Fruit fly (Drosophila melanogaster) whole organism, embryonic: Measurements from ENCODE around the gene CG3902.
A peak's percentile ranks its signal among the peaks of the same experiment; 100 is the strongest.

Source experiments
- CG10321 ChIP-seq: fragments of 200-800 bp; sonication (Bioruptor generic); IDR thresholded peaks from 2 replicates; pipeline ENCODE4 v1.3.6; 2022; ENCODE audit warnings: missing biosample characterization, missing genetic modification characterization
- CG13296 ChIP-seq: fragments of 200-800 bp; sonication (Bioruptor generic); optimal IDR thresholded peaks from 3 replicates; lab custom pipeline; 2018; ENCODE audit warnings: missing biosample characterization, mild to moderate bottlenecking, missing genetic modification characterization
- CG15269 ChIP-seq: fragments of 200-800 bp; sonication (Bioruptor generic); optimal IDR thresholded peaks from 2 replicates; lab custom pipeline; 2018; ENCODE audit warnings: missing biosample characterization, mild to moderate bottlenecking, missing genetic modification characterization, moderate library complexity
- CG1529 ChIP-seq: fragments of 200-800 bp; sonication (Bioruptor generic); optimal IDR thresholded peaks from 3 replicates; lab custom pipeline; 2018; ENCODE audit warnings: missing biosample characterization, missing genetic modification characterization
- CG16815 ChIP-seq: fragments of 200-800 bp; sonication (Bioruptor generic); optimal IDR thresholded peaks from 3 replicates; lab custom pipeline; 2017; ENCODE audit warnings: missing biosample characterization, mild to moderate bottlenecking, missing genetic modification characterization
- CG17568 ChIP-seq: fragments of 200-800 bp; sonication (Bioruptor generic); optimal IDR thresholded peaks from 2 replicates; lab custom pipeline; 2018; ENCODE audit warnings: missing biosample characterization, mild to moderate bottlenecking, missing genetic modification characterization, moderate library complexity
- CG17829 ChIP-seq: fragments of 200-800 bp; optimal IDR thresholded peaks from 2 replicates; lab custom pipeline; 2019; ENCODE audit warnings: missing biosample characterization, mild to moderate bottlenecking, missing genetic modification characterization, moderate library complexity
- CG1792 ChIP-seq: fragments of 200-800 bp; sonication (Bioruptor generic); optimal IDR thresholded peaks from 2 replicates; lab custom pipeline; 2016; ENCODE audit warnings: missing biosample characterization, missing genetic modification characterization
- CG18619 ChIP-seq: fragments of 200-800 bp; sonication (Bioruptor generic); optimal IDR thresholded peaks from 3 replicates; lab custom pipeline; 2017; ENCODE audit warnings: missing biosample characterization, mild to moderate bottlenecking, missing genetic modification characterization
- CG2712 ChIP-seq: fragments of 200-800 bp; optimal IDR thresholded peaks from 3 replicates; lab custom pipeline; 2019; ENCODE audit warnings: missing biosample characterization, mild to moderate bottlenecking, missing genetic modification characterization, moderate library complexity
- CG30020 ChIP-seq: fragments of 200-800 bp; optimal IDR thresholded peaks from 2 replicates; lab custom pipeline; 2019; ENCODE audit warnings: missing biosample characterization, mild to moderate bottlenecking, missing genetic modification characterization, moderate library complexity
- CG32532 ChIP-seq: fragments of 200-800 bp; sonication (Bioruptor generic); IDR thresholded peaks from 2 replicates; pipeline ENCODE4 v1.3.6; 2022; ENCODE audit warnings: missing biosample characterization, missing genetic modification characterization
- CG32767 ChIP-seq: fragments of 200-800 bp; sonication (Bioruptor generic); IDR thresholded peaks from 2 replicates; pipeline ENCODE4 v1.3.6; 2022; ENCODE audit warnings: missing biosample characterization, missing genetic modification characterization
- CG3847 ChIP-seq: fragments of 200-800 bp; sonication (Bioruptor generic); IDR thresholded peaks from 2 replicates; pipeline ENCODE4 v1.3.6; 2022; ENCODE audit warnings: missing biosample characterization, missing genetic modification characterization
- CG43689 ChIP-seq: fragments of 200-800 bp; sonication (Bioruptor generic); IDR thresholded peaks from 2 replicates; pipeline ENCODE4 v1.3.6; 2022; ENCODE audit warnings: missing biosample characterization, missing genetic modification characterization
- CG5953 ChIP-seq: fragments of 200-800 bp; sonication (Bioruptor generic); IDR thresholded peaks from 2 replicates; pipeline ENCODE4 v1.3.6; 2022; ENCODE audit warnings: missing biosample characterization, missing genetic modification characterization
- CG6175 ChIP-seq: fragments of 200-800 bp; sonication (Bioruptor generic); IDR thresholded peaks from 3 replicates; pipeline ENCODE4 v1.3.6; 2022; ENCODE audit warnings: missing biosample characterization, missing genetic modification characterization
- CG7928 ChIP-seq: fragments of 200-800 bp; sonication (Bioruptor generic); optimal IDR thresholded peaks from 2 replicates; lab custom pipeline; 2017; ENCODE audit warnings: missing biosample characterization, mild to moderate bottlenecking, missing genetic modification characterization
- CG9609 ChIP-seq: fragments of 200-800 bp; sonication (Bioruptor generic); optimal IDR thresholded peaks from 3 replicates; lab custom pipeline; 2016; ENCODE audit warnings: missing biosample characterization, missing genetic modification characterization
- CTCF ChIP-seq: fragments of 200-800 bp; sonication (Bioruptor generic); optimal IDR thresholded peaks from 2 replicates; lab custom pipeline; 2017; ENCODE audit warnings: missing biosample characterization, mild to moderate bottlenecking, missing genetic modification characterization, moderate library complexity
- CkIIα-i1 ChIP-seq: fragments of 200-800 bp; sonication (Bioruptor generic); IDR thresholded peaks from 2 replicates; pipeline ENCODE4 v1.3.6; 2022; ENCODE audit warnings: missing biosample characterization, missing genetic modification characterization
- Dip2 ChIP-seq: fragments of 200-800 bp; sonication (Bioruptor generic); IDR thresholded peaks from 2 replicates; pipeline ENCODE4 v1.3.6; 2022; ENCODE audit warnings: missing biosample characterization, missing genetic modification characterization
- Drgx ChIP-seq: fragments of 200-800 bp; sonication (Bioruptor generic); IDR thresholded peaks from 2 replicates; pipeline ENCODE4 v1.3.6; 2022; ENCODE audit warnings: missing biosample characterization, missing genetic modification characterization
- E2f1 ChIP-seq: fragments of 200-800 bp; sonication (Bioruptor generic); IDR thresholded peaks from 2 replicates; pipeline ENCODE4 v1.3.6; 2022; ENCODE audit warnings: missing biosample characterization, missing genetic modification characterization
- HmgD ChIP-seq: fragments of 200-800 bp; sonication (Bioruptor generic); optimal IDR thresholded peaks from 3 replicates; lab custom pipeline; 2016; ENCODE audit warnings: missing biosample characterization, missing genetic modification characterization
- Hr39 ChIP-seq: fragments of >200 bp; optimal IDR thresholded peaks from 2 replicates; lab custom pipeline; 2017
- Hr51 ChIP-seq, 2 experiments: fragments of 200-800 bp; sonication (Bioruptor generic); optimal IDR thresholded peaks; 2 replicates in 1 of 2; 3 replicates in 1 of 2; lab custom pipeline; 2016 to 2018; ENCODE audit warnings: missing biosample characterization in 2 of 2, missing genetic modification characterization in 2 of 2, mild to moderate bottlenecking in 1 of 2, moderate library complexity in 1 of 2
- MTF-1 ChIP-seq: fragments of 200-800 bp; sonication (Bioruptor generic); optimal IDR thresholded peaks from 2 replicates; lab custom pipeline; 2018; ENCODE audit warnings: missing biosample characterization, mild to moderate bottlenecking, missing genetic modification characterization, borderline replicate concordance
- Mrtf ChIP-seq: fragments of 200-800 bp; sonication (Bioruptor generic); IDR thresholded peaks from 3 replicates; pipeline ENCODE4 v1.3.6; 2022; ENCODE audit warnings: missing biosample characterization, missing genetic modification characterization
- Oaz ChIP-seq: fragments of 200-800 bp; sonication (Bioruptor generic); IDR thresholded peaks from 2 replicates; pipeline ENCODE4 v1.3.6; 2022; ENCODE audit warnings: missing biosample characterization, missing genetic modification characterization
- ab ChIP-seq: fragments of 200-800 bp; sonication (Bioruptor generic); optimal IDR thresholded peaks from 2 replicates; lab custom pipeline; 2016; ENCODE audit warnings: missing biosample characterization, missing genetic modification characterization
- bab2 ChIP-seq: fragments of 200-800 bp; sonication (Bioruptor generic); optimal IDR thresholded peaks from 2 replicates; lab custom pipeline; 2016; ENCODE audit warnings: missing biosample characterization, missing genetic modification characterization
- bigmax ChIP-seq: fragments of 200-800 bp; sonication (Bioruptor generic); optimal IDR thresholded peaks from 2 replicates; lab custom pipeline; 2018; ENCODE audit warnings: missing biosample characterization, mild to moderate bottlenecking, missing genetic modification characterization
- cad ChIP-seq: fragments of >200 bp; optimal IDR thresholded peaks from 2 replicates; lab custom pipeline; 2017; ENCODE audit warnings: missing biosample characterization, missing genetic modification characterization
- dmrt99B ChIP-seq: fragments of 200-800 bp; sonication (Bioruptor generic); optimal IDR thresholded peaks from 2 replicates; lab custom pipeline; 2018; ENCODE audit warnings: missing biosample characterization, mild to moderate bottlenecking, missing genetic modification characterization, moderate library complexity
- eyg ChIP-seq: fragments of 200-800 bp; sonication (Bioruptor generic); optimal IDR thresholded peaks from 3 replicates; lab custom pipeline; 2016; ENCODE audit warnings: missing biosample characterization, missing genetic modification characterization
- fu2 ChIP-seq: fragments of 200-800 bp; sonication (Bioruptor generic); optimal IDR thresholded peaks from 2 replicates; lab custom pipeline; 2016; ENCODE audit warnings: missing biosample characterization, missing genetic modification characterization
- gcm ChIP-seq: fragments of 200-800 bp; sonication (Bioruptor generic); optimal IDR thresholded peaks from 2 replicates; lab custom pipeline; 2019; ENCODE audit warnings: missing biosample characterization, mild to moderate bottlenecking, missing genetic modification characterization, moderate library complexity
- gcm2 ChIP-seq: fragments of 200-800 bp; sonication (Bioruptor generic); optimal IDR thresholded peaks from 2 replicates; lab custom pipeline; 2016; ENCODE audit warnings: missing biosample characterization, missing genetic modification characterization
- hkb ChIP-seq, 2 experiments: fragments of 200-800 bp in 1 of 2; fragments of >200 bp in 1 of 2; sonication (Bioruptor generic) in 1 of 2; IDR thresholded peaks in 1 of 2; optimal IDR thresholded peaks in 1 of 2; 2 replicates each; pipeline versions ENCODE4 v1.3.6 to Lab custom; 2017 to 2022; ENCODE audit warnings: missing biosample characterization in 1 of 2, missing genetic modification characterization in 1 of 2
- klu ChIP-seq: fragments of 200-800 bp; sonication (Bioruptor generic); IDR thresholded peaks from 2 replicates; pipeline ENCODE4 v1.3.6; 2022; ENCODE audit warnings: missing biosample characterization, missing genetic modification characterization
- pita ChIP-seq: fragments of 200-800 bp; sonication (Bioruptor generic); optimal IDR thresholded peaks from 2 replicates; lab custom pipeline; 2017; ENCODE audit warnings: missing biosample characterization, mild to moderate bottlenecking, missing genetic modification characterization
- pum ChIP-seq: fragments of 200-800 bp; sonication (Bioruptor generic); optimal IDR thresholded peaks from 2 replicates; lab custom pipeline; 2016; ENCODE audit warnings: missing biosample characterization, missing genetic modification characterization
- sc ChIP-seq, 3 experiments: fragments of >200 bp in 2 of 3; fragments of 200-800 bp in 1 of 3; sonication (Bioruptor generic) in 1 of 3; optimal IDR thresholded peaks; 2 replicates in 2 of 3; 3 replicates in 1 of 3; lab custom pipeline; 2017; ENCODE audit warnings: mild to moderate bottlenecking in 1 of 3, missing biosample characterization in 1 of 3, missing genetic modification characterization in 1 of 3, missing genetic modification reagents in 1 of 3
- sens-2 ChIP-seq: fragments of 200-800 bp; sonication (Bioruptor generic); IDR thresholded peaks from 2 replicates; pipeline ENCODE4 v1.3.6; 2022; ENCODE audit warnings: missing biosample characterization, missing genetic modification characterization
- sima ChIP-seq: fragments of 200-800 bp; sonication (Bioruptor generic); optimal IDR thresholded peaks from 2 replicates; lab custom pipeline; 2016; ENCODE audit warnings: missing biosample characterization, missing genetic modification characterization
- slbo ChIP-seq: fragments of 200-800 bp; sonication (Bioruptor generic); IDR thresholded peaks from 2 replicates; pipeline ENCODE4 v1.3.6; 2022; ENCODE audit warnings: missing biosample characterization, missing genetic modification characterization
- tio ChIP-seq: fragments of 200-800 bp; sonication (Bioruptor generic); optimal IDR thresholded peaks from 2 replicates; lab custom pipeline; 2017; ENCODE audit warnings: missing biosample characterization, missing genetic modification characterization, inconsistent platforms
- toy ChIP-seq: fragments of 200-800 bp; sonication (Bioruptor generic); IDR thresholded peaks from 2 replicates; pipeline ENCODE4 v1.3.6; 2022; ENCODE audit warnings: missing biosample characterization, missing genetic modification characterization
- z ChIP-seq: fragments of 200-800 bp; sonication (Bioruptor generic); IDR thresholded peaks from 3 replicates; pipeline ENCODE4 v1.3.6; 2022; ENCODE audit warnings: missing biosample characterization, missing genetic modification characterization
- zfh1 ChIP-seq: fragments of 200-800 bp; sonication (Bioruptor generic); IDR thresholded peaks from 3 replicates; pipeline ENCODE4 v1.3.6; 2022; ENCODE audit warnings: missing biosample characterization, missing genetic modification characterization

The CG3902 gene

dm6 chr3L:18898770-18899278, 731 bp upstream of the CG3902 start, which contains the start of gene RpL26 (continued):
- peak; percentile 78 for TF ChIP-seq hkb (optimal IDR thresholded peaks at IDR 0.05; lab: Kevin White, UChicago)
- TF ChIP-seq hkb (GFP tag; IDR thresholded peaks at IDR 0.05; lab: Robert Waterston, UW), result peak; percentile 23; the same call in 1 of the 2 replicates
- no peak for TF ChIP-seq CG17568 (GFP tag; lab: Kevin White, UChicago)
- TF ChIP-seq CG3847, result peak; percentile 89
- TF ChIP-seq Mrtf, result no peak; the same call in 2 of the 3 replicates
- peak; percentile 51; the same call in 1 of the 2 replicates for TF ChIP-seq toy (GFP tag; lab: Robert Waterston, UW)
- TF ChIP-seq fu2, result peak; percentile 86
- TF ChIP-seq CG30020 (tag; lab: Kevin White, UChicago), result peak; percentile 77
- no peak for TF ChIP-seq CTCF (GFP tag; lab: Kevin White, UChicago)
- peak; percentile 53 for TF ChIP-seq CG1792 (GFP tag; lab: Kevin White, UChicago)
- TF ChIP-seq CG17829 (tag; lab: Kevin White, UChicago), result peak; percentile 76
- TF ChIP-seq dmrt99B, result no peak
- TF ChIP-seq cad (GFP tag; lab: Kevin White, UChicago), result no peak
- TF ChIP-seq z, result no peak
- peak; percentile 71 for TF ChIP-seq CG32532 (GFP tag; lab: Robert Waterston, UW)
- peak; percentile 14 for TF ChIP-seq MTF-1 (GFP tag; lab: Kevin White, UChicago)
- no peak for TF ChIP-seq CG5953 (GFP tag; lab: Robert Waterston, UW)
- peak; percentile 36 for TF ChIP-seq CG7928 (GFP tag; lab: Kevin White, UChicago)
- peak; percentile 82 for TF ChIP-seq CG13296 (GFP tag; lab: Kevin White, UChicago)
- peak; percentile 87 for TF ChIP-seq bab2 (GFP tag; lab: Kevin White, UChicago)
- peak; percentile 87 for TF ChIP-seq CG9609
- peak; percentile 62 for TF ChIP-seq E2f1
- peak; percentile 65 for TF ChIP-seq CG16815 (GFP tag; lab: Kevin White, UChicago)
- no peak for TF ChIP-seq CG1529 (GFP tag; lab: Kevin White, UChicago)
- TF ChIP-seq gcm2 (GFP tag; lab: Kevin White, UChicago), result peak; percentile 24
- TF ChIP-seq Dip2 (GFP tag; lab: Robert Waterston, UW), result no peak
- no peak; the same call in 1 of the 2 replicates for TF ChIP-seq Oaz
- TF ChIP-seq Hr51 (GFP tag; optimal IDR thresholded peaks at IDR 0.05; lab: Kevin White, UChicago), result peak; percentile 74 to 78
- peak; percentile 42 for TF ChIP-seq gcm
- TF ChIP-seq pum (GFP tag; lab: Kevin White, UChicago), result peak; percentile 88
- TF ChIP-seq Hr39 (lab: Kevin White, UChicago), result no peak
- peak; percentile 22; the same call in 1 of the 2 replicates for TF ChIP-seq CG32767 (GFP tag; lab: Robert Waterston, UW)
- TF ChIP-seq sens-2 (GFP tag; lab: Robert Waterston, UW), result no peak
- no peak for TF ChIP-seq sc (optimal IDR thresholded peaks at IDR 0.05; lab: Kevin White, UChicago)
- peak; percentile 44 for TF ChIP-seq sc (GFP tag; optimal IDR thresholded peaks at IDR 0.05; lab: Kevin White, UChicago)
- TF ChIP-seq CG43689 (GFP tag; lab: Robert Waterston, UW), result no peak
- TF ChIP-seq CG15269 (tag; lab: Kevin White, UChicago), result no peak
- TF ChIP-seq slbo (GFP tag; lab: Robert Waterston, UW), result peak; percentile 80
- TF ChIP-seq CG2712 (tag; lab: Kevin White, UChicago), result peak; percentile 75
- no peak; the same call in 2 of the 3 replicates for TF ChIP-seq zfh1 (GFP tag; lab: Robert Waterston, UW)
- TF ChIP-seq tio (GFP tag; lab: Kevin White, UChicago), result no peak
- TF ChIP-seq ab, result peak; percentile 14
- TF ChIP-seq Drgx (GFP tag; lab: Robert Waterston, UW), result no peak
- TF ChIP-seq sima (GFP tag; lab: Kevin White, UChicago), result peak; percentile 47
- TF ChIP-seq CG18619, result peak; percentile 73
- no peak for TF ChIP-seq CkIIα-i1 (GFP tag; lab: Robert Waterston, UW)
- TF ChIP-seq klu (GFP tag; lab: Robert Waterston, UW), result peak; percentile 69; the same call in 1 of the 2 replicates
- TF ChIP-seq CG6175 (GFP tag; lab: Robert Waterston, UW), result no peak
- TF ChIP-seq bigmax, result no peak
- no peak for TF ChIP-seq CG10321 (GFP tag; lab: Robert Waterston, UW)
- TF ChIP-seq HmgD (GFP tag; lab: Kevin White, UChicago), result peak; percentile 72
- peak; percentile 77 for TF ChIP-seq pita (GFP tag; lab: Kevin White, UChicago)
- TF ChIP-seq eyg (GFP tag; lab: Kevin White, UChicago), result peak; percentile 20
